Worm (Caenorhabditis elegans) whole organism, midembryonic: ENCODE results near the gene F15H10.8.

Experiments used
- T22C8.4 ChIP-seq: fragments of 200-800 bp; sonication (Bioruptor generic); IDR thresholded peaks from 2 replicates; pipeline ENCODE4 v1.3.6; 2022; ENCODE audit warnings: missing genetic modification characterization, missing compliant biosample characterization
- cog-1 ChIP-seq: sonication (generic microtip); optimal IDR thresholded peaks from 2 replicates; lab custom pipeline; 2016; ENCODE audit warnings: missing genetic modification characterization, missing compliant biosample characterization
- flt-1 ChIP-seq: fragments of 200-800 bp; sonication (Bioruptor generic); IDR thresholded peaks from 2 replicates; pipeline ENCODE4 v1.3.6; 2022; ENCODE audit warnings: missing genetic modification characterization, missing compliant biosample characterization
- klf-2 ChIP-seq: fragments of 200-800 bp; sonication (Bioruptor generic); conservative IDR thresholded peaks from 2 replicates; pipeline ENCODE4 v1.3.6; 2022; ENCODE audit warnings: missing genetic modification reagents, missing genetic modification characterization, missing compliant biosample characterization
- med-1 ChIP-seq: sonication (generic microtip); optimal IDR thresholded peaks from 2 replicates; lab custom pipeline; 2017; ENCODE audit warnings: missing genetic modification characterization, mild to moderate bottlenecking, missing compliant biosample characterization, antibody characterized with exemption, missing genetic modification reagents; ENCODE audit not compliant: insufficient read depth
- ref-1 ChIP-seq: fragments of 200-800 bp; sonication (Bioruptor generic); conservative IDR thresholded peaks from 2 replicates; pipeline ENCODE4 v1.3.6; 2022; ENCODE audit warnings: missing genetic modification reagents, missing genetic modification characterization, missing compliant biosample characterization
- tab-1 ChIP-seq: fragments of 200-800 bp; sonication (Bioruptor generic); IDR thresholded peaks from 2 replicates; pipeline ENCODE4 v1.3.6; 2022; ENCODE audit warnings: missing genetic modification characterization, missing compliant biosample characterization
- ztf-23 ChIP-seq: fragments of 200-800 bp; sonication (Bioruptor generic); IDR thresholded peaks from 2 replicates; pipeline ENCODE4 v1.3.6; 2022; ENCODE audit warnings: missing genetic modification reagents, missing genetic modification characterization, missing compliant biosample characterization
- ztf-29 ChIP-seq: fragments of 200-800 bp; sonication (Bioruptor generic); IDR thresholded peaks from 2 replicates; pipeline ENCODE4 v1.3.6; 2022; ENCODE audit warnings: missing genetic modification reagents, missing genetic modification characterization, missing compliant biosample characterization

Gene F15H10.8

ce11 chrV:10402804-10403203, at the start of gene F15H10.8:
F15H10.8 (minus strand) TSS chrV:10402904.
- TF ChIP-seq ztf-23 (GFP tag; lab: Robert Waterston, UW) (no peak), cog-1 (no peak), klf-2 (no peak), ztf-29 (GFP tag; lab: Robert Waterston, UW) (no peak), T22C8.4 (GFP tag; lab: Robert Waterston, UW) (no peak), med-1 (GFP tag; lab: Kevin White, UChicago) (no peak), tab-1 (no peak)

DNA sequence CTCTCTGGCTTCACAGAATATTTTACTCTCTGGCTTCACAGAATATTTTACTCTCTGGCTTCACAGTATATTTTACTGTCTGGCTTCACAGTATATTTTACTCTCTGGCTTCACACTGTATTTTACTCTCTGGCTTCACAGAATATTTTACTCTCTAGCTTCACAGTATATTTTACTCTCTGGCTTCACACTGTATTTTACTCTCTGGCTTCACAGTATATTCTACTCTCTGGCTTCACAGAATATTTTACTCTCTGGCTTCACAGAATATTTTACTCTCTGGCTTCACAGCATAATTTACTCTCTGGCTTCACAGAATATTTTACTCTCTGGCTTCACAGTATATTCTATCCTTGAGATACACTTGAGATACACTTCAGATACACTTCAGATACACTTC, 47.7 kb upstream of the F15H10.8 start:
- TF ChIP-seq ref-1 (GFP tag; lab: Robert Waterston, UW), result peak; percentile 61; the same call in 1 of the 2 replicates
- peak; percentile 89 for TF ChIP-seq klf-2
- TF ChIP-seq flt-1 (GFP tag; lab: Robert Waterston, UW), result peak; percentile 90
- peak; percentile 85 for TF ChIP-seq ztf-23 (GFP tag; lab: Robert Waterston, UW)

- 0 out of 2 replicates have a peak, but pooled peaks have one; percentile 7 for TF ChIP-seq ref-1 (GFP tag; lab: Robert Waterston, UW)
Observed at ce11 chrV:10449947-10450346, 47.2 kb upstream of the F15H10.8 start.

DNA sequence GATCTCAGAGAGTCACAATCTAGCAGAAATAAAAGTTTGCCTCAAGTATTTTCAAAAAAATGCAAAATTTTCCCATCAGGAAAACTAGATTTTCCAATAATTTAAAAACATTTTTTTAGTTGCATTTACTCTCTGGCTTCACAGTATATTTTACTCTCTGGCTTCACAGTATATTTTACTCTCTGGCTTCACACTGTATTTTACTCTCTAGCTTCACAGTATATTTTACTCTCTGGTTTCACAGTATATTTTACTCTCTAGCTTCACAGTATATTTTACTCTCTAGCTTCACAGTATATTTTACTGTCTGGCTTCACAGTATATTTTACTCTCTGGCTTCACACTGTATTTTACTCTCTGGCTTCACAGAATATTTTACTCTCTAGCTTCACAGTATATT, 46.6 kb upstream of the F15H10.8 start:
- peak; percentile 60; the same call in 1 of the 2 replicates for TF ChIP-seq flt-1 (GFP tag; lab: Robert Waterston, UW)
- TF ChIP-seq ztf-29 (GFP tag; lab: Robert Waterston, UW), result peak; percentile 51; the same call in 1 of the 2 replicates
- peak; percentile 54; the same call in 1 of the 2 replicates for TF ChIP-seq ztf-23 (GFP tag; lab: Robert Waterston, UW)
- TF ChIP-seq tab-1, result 0 out of 2 replicates have a peak, but pooled peaks have one; percentile 6
- TF ChIP-seq ref-1 (GFP tag; lab: Robert Waterston, UW), result 0 out of 2 replicates have a peak, but pooled peaks have one; percentile 53

DNA sequence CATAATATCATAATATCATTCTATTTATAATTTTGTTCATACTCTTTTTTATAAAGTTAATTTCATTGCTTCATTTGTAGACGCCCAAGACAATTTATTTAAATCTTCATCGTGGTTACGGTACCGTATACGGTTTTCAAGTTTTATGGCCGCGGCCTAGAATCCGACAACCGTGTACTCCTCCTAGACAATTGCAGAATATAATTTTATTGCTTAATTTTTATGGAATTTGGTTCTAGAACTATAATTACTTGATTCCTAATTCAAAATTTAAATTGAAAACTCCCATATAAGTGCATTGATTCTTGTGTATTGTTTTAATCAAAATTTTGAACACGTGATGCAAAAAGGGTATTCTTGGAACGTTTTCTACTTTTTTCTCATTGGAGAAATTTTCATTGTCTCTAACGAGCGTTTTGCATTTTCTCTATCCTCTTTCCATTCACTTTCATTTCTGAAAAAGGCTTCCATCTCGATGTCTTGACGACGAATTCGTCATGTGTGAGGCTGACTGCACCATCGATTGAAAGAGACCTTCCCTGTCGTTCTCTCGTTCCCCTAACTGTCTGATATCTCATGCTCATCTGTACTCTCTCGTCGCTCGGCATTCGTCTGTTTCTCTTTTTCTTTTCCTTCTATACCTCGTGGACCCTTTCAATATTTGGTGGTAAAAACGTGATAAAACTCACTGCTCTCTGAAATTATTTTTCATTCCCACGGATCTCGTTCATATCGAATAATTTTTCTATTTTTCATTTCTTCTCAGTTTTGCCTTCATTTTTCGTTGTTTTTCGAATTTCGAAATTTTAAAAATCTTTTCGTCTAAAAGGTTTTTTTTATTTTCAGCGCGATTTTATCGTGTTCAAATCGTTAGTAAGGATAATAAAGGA, 38.7 kb upstream of the F15H10.8 start, which contains the start of gene pap-1:
Gene pap-1, plus strand, starts transcription at position 840 of the 890 bp plus-strand sequence.
- peak; percentile 73 for TF ChIP-seq T22C8.4 (GFP tag; lab: Robert Waterston, UW)
- TF ChIP-seq med-1 (GFP tag; lab: Kevin White, UChicago), result no peak
- no peak for TF ChIP-seq ztf-23 (GFP tag; lab: Robert Waterston, UW)
- TF ChIP-seq tab-1, result no peak
- no peak for TF ChIP-seq ztf-29 (GFP tag; lab: Robert Waterston, UW)

ce11 chrV:10440723-10441122, 38.0 kb upstream of the F15H10.8 start, which contains the start of gene snf-10:
snf-10 (minus strand) TSS chrV:10440823.
- TF ChIP-seq tab-1 (no peak), ztf-23 (GFP tag; lab: Robert Waterston, UW) (no peak), ref-1 (GFP tag; lab: Robert Waterston, UW) (no peak), ztf-29 (GFP tag; lab: Robert Waterston, UW) (no peak), klf-2 (no peak)

- TF ChIP-seq T22C8.4 (GFP tag; lab: Robert Waterston, UW), result no peak
- no peak for TF ChIP-seq klf-2
- TF ChIP-seq ztf-23 (GFP tag; lab: Robert Waterston, UW), result no peak
- TF ChIP-seq cog-1, result no peak
Observed at ce11 chrV:10436612-10437011, 33.9 kb upstream of the F15H10.8 start, which contains the start of gene set-22. set-22 (plus strand) TSS chrV:10436912.

DNA sequence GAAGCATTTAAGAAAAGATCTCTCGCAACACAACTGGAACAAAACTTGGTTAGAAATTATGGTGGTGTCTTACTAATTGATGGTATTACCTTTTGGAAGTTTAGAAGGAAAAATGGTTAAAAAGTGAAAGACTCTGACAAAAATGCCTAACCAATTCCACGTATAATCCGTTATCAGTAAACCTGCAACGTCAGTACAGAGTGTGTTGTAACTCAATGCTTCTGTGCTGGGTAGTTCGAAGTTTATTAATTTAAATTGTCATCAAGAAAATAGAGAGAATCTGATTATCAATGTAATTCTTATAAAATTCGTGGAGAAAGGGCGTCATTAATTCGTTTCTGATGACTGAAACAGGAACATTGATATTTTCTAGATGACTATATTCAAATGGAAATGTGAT, 32.5 kb upstream of the F15H10.8 start:
- no peak for TF ChIP-seq flt-1 (GFP tag; lab: Robert Waterston, UW)
- TF ChIP-seq ztf-29 (GFP tag; lab: Robert Waterston, UW), result no peak
- TF ChIP-seq cog-1, result no peak
- no peak for TF ChIP-seq klf-2
- TF ChIP-seq med-1 (GFP tag; lab: Kevin White, UChicago), result no peak
- TF ChIP-seq ztf-23 (GFP tag; lab: Robert Waterston, UW), result no peak
- TF ChIP-seq ref-1 (GFP tag; lab: Robert Waterston, UW), result no peak
- no peak for TF ChIP-seq T22C8.4 (GFP tag; lab: Robert Waterston, UW)
- TF ChIP-seq tab-1, result no peak

DNA sequence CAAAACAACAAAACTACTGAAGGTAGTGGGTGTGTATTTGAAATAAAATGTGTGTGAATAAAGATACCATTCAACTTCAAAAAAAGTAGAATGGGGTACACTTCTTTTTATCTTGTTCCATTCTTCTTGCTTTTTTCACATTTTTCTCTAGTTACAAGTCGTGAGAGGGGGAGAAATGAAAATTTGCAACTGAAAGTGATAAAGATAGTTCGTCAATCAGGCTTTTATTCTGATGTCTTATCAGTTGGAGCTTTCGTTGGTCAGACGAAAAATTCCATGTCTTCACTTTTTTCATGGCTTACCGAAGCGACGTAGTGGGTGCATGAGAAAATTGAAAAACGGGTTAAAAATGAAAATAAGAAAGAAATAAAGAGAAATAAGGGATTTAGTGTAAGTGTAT, 31.0 kb upstream of the F15H10.8 start, which contains the start of gene Y32F6A.4:
Gene Y32F6A.4, minus strand, starts transcription at position 347 of the 400 bp plus-strand sequence.
- TF ChIP-seq ref-1 (GFP tag; lab: Robert Waterston, UW) (no peak), cog-1 (no peak), tab-1 (no peak), ztf-29 (GFP tag; lab: Robert Waterston, UW) (no peak)

- no peak for TF ChIP-seq tab-1
- TF ChIP-seq ztf-23 (GFP tag; lab: Robert Waterston, UW), result no peak
- TF ChIP-seq ref-1 (GFP tag; lab: Robert Waterston, UW), result no peak
- no peak for TF ChIP-seq cog-1
- TF ChIP-seq T22C8.4 (GFP tag; lab: Robert Waterston, UW), result no peak
- TF ChIP-seq ztf-29 (GFP tag; lab: Robert Waterston, UW), result no peak
- TF ChIP-seq med-1 (GFP tag; lab: Kevin White, UChicago), result no peak
- TF ChIP-seq klf-2, result no peak
- TF ChIP-seq flt-1 (GFP tag; lab: Robert Waterston, UW), result no peak
Observed at ce11 chrV:10432607-10433006, 29.9 kb upstream of the F15H10.8 start.
